Fruit fly (Drosophila melanogaster): ENCODE measurements around the gene RpS6.

The RpS6 gene

dm6 chrX:7888386-7889024 is 12.6 kb downstream of the RpS6 start, which contains the start of gene Acat1 (continued):
- TF ChIP-seq dl (GFP tag; optimal IDR thresholded peaks at IDR 0.05; ENCODE audit: insufficient read depth in 1 of 2, partially characterized antibody in 2 of 2): no peak

DNA sequence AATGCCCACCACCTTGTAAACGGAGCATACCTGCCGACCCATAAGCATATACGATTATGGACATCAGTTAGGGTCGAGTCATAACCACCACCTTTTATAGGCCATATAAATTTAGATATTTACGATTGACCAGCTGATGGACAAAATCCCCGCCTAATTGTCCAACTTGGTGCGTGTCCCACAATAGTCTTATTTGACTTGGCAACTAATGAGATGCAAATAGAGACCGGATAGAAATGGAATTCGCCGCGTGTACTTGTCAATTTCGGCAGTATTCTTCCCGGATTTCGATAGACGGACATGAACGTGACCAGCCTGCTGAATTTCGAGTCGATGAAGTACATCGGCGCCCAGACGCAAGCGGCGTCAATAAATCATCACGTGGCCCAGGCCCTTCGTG is 16.8 kb downstream of the RpS6 start, which contains the start of gene Ir7g:
Gene Ir7g (plus strand): TSS at position 301 of the 400 bp plus-strand sequence.
- TF ChIP-seq br (GFP tag; optimal IDR thresholded peaks at IDR 0.05): no peak
- TF ChIP-seq dl (GFP tag; optimal IDR thresholded peaks at IDR 0.05; ENCODE audit: insufficient read depth in 1 of 2, partially characterized antibody in 2 of 2): no peak
- no peak for TF ChIP-seq ey (GFP tag; optimal IDR thresholded peaks at IDR 0.05)
- no peak for TF ChIP-seq tai (GFP tag; optimal IDR thresholded peaks at IDR 0.05)
- TF ChIP-seq CG9705 (GFP tag; optimal IDR thresholded peaks at IDR 0.05): no peak
- TF ChIP-seq jim (GFP tag; optimal IDR thresholded peaks at IDR 0.05): no peak
- no peak for TF ChIP-seq h (GFP tag; optimal IDR thresholded peaks at IDR 0.05)
- no peak for TF ChIP-seq OdsH (GFP tag; optimal IDR thresholded peaks at IDR 0.05)
- no peak for TF ChIP-seq Dif (GFP tag; optimal IDR thresholded peaks at IDR 0.05; ENCODE audit: partially characterized antibody)
- TF ChIP-seq CrebA (GFP tag; optimal IDR thresholded peaks at IDR 0.05; ENCODE audit: borderline replicate concordance): no peak
- no peak for TF ChIP-seq Hr83 (GFP tag; optimal IDR thresholded peaks at IDR 0.05; ENCODE audit: poor library complexity, severe bottlenecking)
- no peak for TF ChIP-seq pan (optimal IDR thresholded peaks at IDR 0.05)
- TF ChIP-seq Mio (GFP tag; optimal IDR thresholded peaks at IDR 0.05): no peak

DNA sequence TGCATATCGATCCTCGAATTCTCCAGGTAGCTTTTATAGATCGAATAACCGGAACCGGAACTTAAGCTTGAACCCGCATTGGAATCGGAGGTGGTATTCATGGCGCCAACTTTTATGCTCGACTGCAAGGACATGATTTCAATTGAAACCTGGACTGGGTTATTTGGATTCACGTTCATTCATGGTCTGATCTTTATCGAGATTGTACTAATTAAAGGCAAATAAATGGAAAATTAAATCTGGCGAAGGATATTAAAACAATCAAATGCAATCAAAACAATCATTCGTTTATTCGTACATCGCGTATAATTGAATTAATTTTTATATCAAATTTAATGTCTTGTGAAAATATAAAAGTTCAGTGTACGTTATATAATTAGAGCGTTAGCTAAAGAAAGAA is 17.2 kb downstream of the RpS6 start, which contains the start of gene Ir7f:
Gene Ir7f (minus strand): TSS at position 101 of the 400 bp plus-strand sequence.
- TF ChIP-seq CG32264 (GFP tag; optimal IDR thresholded peaks at IDR 0.05) (no peak), dmrt93B (GFP tag; optimal IDR thresholded peaks at IDR 0.05) (no peak), CG9705 (GFP tag; optimal IDR thresholded peaks at IDR 0.05) (no peak), CrebA (GFP tag; optimal IDR thresholded peaks at IDR 0.05; ENCODE audit: borderline replicate concordance) (no peak), tai (GFP tag; optimal IDR thresholded peaks at IDR 0.05) (no peak), foxo (GFP tag; optimal IDR thresholded peaks at IDR 0.05) (no peak), Hnf4 (GFP tag; optimal IDR thresholded peaks at IDR 0.05) (no peak), brk (GFP tag; optimal IDR thresholded peaks at IDR 0.05) (no peak), Hr83 (GFP tag; optimal IDR thresholded peaks at IDR 0.05; ENCODE audit: poor library complexity, severe bottlenecking) (no peak), sv (GFP tag; optimal IDR thresholded peaks at IDR 0.05) (no peak), Mio (GFP tag; optimal IDR thresholded peaks at IDR 0.05) (no peak), N (GFP tag; optimal IDR thresholded peaks at IDR 0.05) (no peak), Sp1 (GFP tag; optimal IDR thresholded peaks at IDR 0.05) (no peak), rgr (GFP tag; optimal IDR thresholded peaks at IDR 0.05) (no peak), HLH106 (tag; optimal IDR thresholded peaks at IDR 0.05) (no peak), Hr78 (GFP tag; optimal IDR thresholded peaks at IDR 0.05) (no peak), lola (GFP tag; optimal IDR thresholded peaks at IDR 0.05) (no peak), h (GFP tag; optimal IDR thresholded peaks at IDR 0.05) (no peak)

DNA sequence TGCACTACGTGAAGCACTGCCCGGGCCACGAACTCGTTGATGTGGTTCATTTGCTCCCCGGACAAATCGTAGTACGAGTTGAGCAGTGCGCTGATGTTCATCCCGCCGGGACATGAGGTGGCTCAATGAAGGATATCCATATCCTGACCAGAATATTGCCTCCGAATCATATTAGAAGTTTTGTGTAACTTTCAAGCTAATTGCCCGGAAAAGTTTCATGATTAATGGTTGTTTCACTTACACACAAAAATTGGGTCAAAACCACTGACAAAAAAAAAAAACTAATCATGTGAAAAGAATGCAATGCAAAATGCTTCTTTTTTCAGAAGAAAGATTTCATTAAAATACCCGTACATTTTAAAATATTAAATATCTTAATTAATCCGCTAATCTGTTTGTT is 19.6 kb downstream of the RpS6 start, which contains the start of gene Ir7e:
Gene Ir7e (minus strand): TSS at position 101 of the 400 bp plus-strand sequence.
- TF ChIP-seq Myc (optimal IDR thresholded peaks at IDR 0.05): no peak
- no peak for TF ChIP-seq dl (GFP tag; optimal IDR thresholded peaks at IDR 0.05; ENCODE audit: insufficient read depth in 1 of 2, partially characterized antibody in 2 of 2)
- TF ChIP-seq GATAd (GFP tag; optimal IDR thresholded peaks at IDR 0.05): no peak
- TF ChIP-seq dmrt93B (GFP tag; optimal IDR thresholded peaks at IDR 0.05): no peak
- TF ChIP-seq h (GFP tag; optimal IDR thresholded peaks at IDR 0.05): no peak
- no peak for TF ChIP-seq CG9705 (GFP tag; optimal IDR thresholded peaks at IDR 0.05)
- TF ChIP-seq fru (GFP tag; optimal IDR thresholded peaks at IDR 0.05): no peak

DNA sequence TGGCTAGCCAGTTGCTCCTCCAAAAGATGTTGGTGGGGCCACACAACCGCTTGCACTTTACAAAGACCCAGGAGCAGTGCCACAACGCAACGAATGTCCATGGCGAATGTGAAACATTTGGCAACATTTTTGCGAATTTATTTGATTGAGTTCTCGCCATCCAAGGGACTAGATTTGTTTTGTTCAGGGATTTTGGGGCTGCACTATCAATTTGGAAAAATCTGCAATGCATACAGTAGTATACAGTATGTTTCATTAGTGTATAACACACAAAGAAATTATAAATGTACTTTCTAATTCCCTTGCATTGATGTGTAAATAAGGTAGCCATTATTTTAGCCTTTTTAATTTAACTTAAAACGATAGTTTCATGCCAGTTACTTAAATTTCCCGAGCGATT is 22.4 kb downstream of the RpS6 start, which contains the start of gene Ir7d:
Gene Ir7d (minus strand): TSS at position 101 of the 400 bp plus-strand sequence.
- TF ChIP-seq dmrt93B (GFP tag; optimal IDR thresholded peaks at IDR 0.05) (no peak), Dfd (GFP tag; optimal IDR thresholded peaks at IDR 0.05) (no peak), lola (GFP tag; optimal IDR thresholded peaks at IDR 0.05) (no peak), Dif (GFP tag; optimal IDR thresholded peaks at IDR 0.05; ENCODE audit: partially characterized antibody) (no peak), dl (GFP tag; optimal IDR thresholded peaks at IDR 0.05; ENCODE audit: insufficient read depth in 1 of 2, partially characterized antibody in 2 of 2) (no peak), N (GFP tag; optimal IDR thresholded peaks at IDR 0.05) (no peak), foxo (GFP tag; optimal IDR thresholded peaks at IDR 0.05) (no peak), rgr (GFP tag; optimal IDR thresholded peaks at IDR 0.05) (no peak), tai (GFP tag; optimal IDR thresholded peaks at IDR 0.05) (no peak), br (GFP tag; optimal IDR thresholded peaks at IDR 0.05) (no peak), ey (GFP tag; optimal IDR thresholded peaks at IDR 0.05) (no peak), usp (GFP tag; optimal IDR thresholded peaks at IDR 0.05) (no peak)
